Fruit fly (Drosophila melanogaster) whole organism, adult: ENCODE data around the gene bchs.

Source experiments
- CG11617 ChIP-seq: fragments of 200-800 bp; sonication (Bioruptor generic); optimal IDR thresholded peaks from 2 replicates; lab custom pipeline; 2017; ENCODE audit warnings: mild to moderate bottlenecking, missing biosample characterization, missing genetic modification reagents, missing genetic modification characterization
- CG12768 ChIP-seq: fragments of 200-800 bp; sonication (Bioruptor generic); optimal IDR thresholded peaks from 2 replicates; lab custom pipeline; 2017; ENCODE audit warnings: missing biosample characterization, missing genetic modification characterization, mild to moderate bottlenecking, moderate library complexity, missing genetic modification reagents
- CG14711 ChIP-seq: fragments of 200-800 bp; sonication (Bioruptor generic); optimal IDR thresholded peaks from 2 replicates; lab custom pipeline; 2018; ENCODE audit warnings: missing biosample characterization, mild to moderate bottlenecking, missing genetic modification characterization, moderate library complexity
- CG1620 ChIP-seq: fragments of 200-800 bp; sonication (Bioruptor generic); optimal IDR thresholded peaks from 2 replicates; lab custom pipeline; 2016; ENCODE audit warnings: missing biosample characterization, missing genetic modification characterization
- CG33017 ChIP-seq: fragments of 200-800 bp; sonication (Bioruptor generic); optimal IDR thresholded peaks from 2 replicates; lab custom pipeline; 2018; ENCODE audit warnings: missing biosample characterization, mild to moderate bottlenecking, missing genetic modification characterization, moderate library complexity
- CG5204 ChIP-seq: fragments of 200-800 bp; sonication (Bioruptor generic); optimal IDR thresholded peaks from 2 replicates; lab custom pipeline; 2016; ENCODE audit warnings: missing biosample characterization, missing genetic modification characterization
- CG7045 ChIP-seq: fragments of 200-800 bp; sonication (Bioruptor generic); optimal IDR thresholded peaks from 2 replicates; lab custom pipeline; 2017; ENCODE audit warnings: missing biosample characterization, mild to moderate bottlenecking, missing genetic modification characterization
- CG7101 ChIP-seq: fragments of 200-800 bp; sonication (Bioruptor generic); optimal IDR thresholded peaks from 2 replicates; lab custom pipeline; 2018; ENCODE audit warnings: missing biosample characterization, mild to moderate bottlenecking, missing genetic modification characterization, moderate library complexity
- Clk ChIP-seq: fragments of 200-800 bp; sonication (Bioruptor generic); optimal IDR thresholded peaks from 2 replicates; lab custom pipeline; 2017; ENCODE audit warnings: missing biosample characterization, missing genetic modification characterization
- Crg-1 ChIP-seq: fragments of 200-800 bp; sonication (Bioruptor generic); optimal IDR thresholded peaks from 2 replicates; lab custom pipeline; 2016; ENCODE audit warnings: missing biosample characterization, missing genetic modification characterization
- Hr96 ChIP-seq: fragments of 200-800 bp; sonication (Bioruptor generic); optimal IDR thresholded peaks from 2 replicates; lab custom pipeline; 2016; ENCODE audit warnings: missing biosample characterization, missing genetic modification characterization
- Mnt ChIP-seq: fragments of 200-800 bp; sonication (Bioruptor generic); optimal IDR thresholded peaks from 2 replicates; lab custom pipeline; 2016; ENCODE audit warnings: missing biosample characterization, mild to moderate bottlenecking, missing genetic modification characterization
- bab1 ChIP-seq: fragments of 200-800 bp; sonication (Bioruptor generic); optimal IDR thresholded peaks from 3 replicates; lab custom pipeline; 2019; ENCODE audit warnings: missing biosample characterization, mild to moderate bottlenecking, missing genetic modification characterization, moderate library complexity
- cic ChIP-seq: fragments of 200-800 bp; sonication (Bioruptor generic); optimal IDR thresholded peaks from 2 replicates; lab custom pipeline; 2017; ENCODE audit warnings: missing biosample characterization, mild to moderate bottlenecking, missing genetic modification characterization, moderate library complexity
- cnc ChIP-seq, 2 experiments: fragments of >200 bp; optimal IDR thresholded peaks; 2 replicates each; lab custom pipeline; 2017
- kay ChIP-seq: fragments of 200-800 bp; sonication (Bioruptor generic); peaks from one replicate; lab custom pipeline; 2016; ENCODE audit warnings: missing biosample characterization, missing genetic modification characterization, borderline replicate concordance
- ovo ChIP-seq: fragments of 200-800 bp; sonication (Bioruptor generic); optimal IDR thresholded peaks from 2 replicates; lab custom pipeline; 2016; ENCODE audit warnings: missing biosample characterization, missing genetic modification characterization
- pad ChIP-seq: fragments of 200-800 bp; sonication (Bioruptor generic); optimal IDR thresholded peaks from 3 replicates; lab custom pipeline; 2017; ENCODE audit warnings: missing biosample characterization, missing genetic modification characterization, mild to moderate bottlenecking, moderate library complexity, missing genetic modification reagents
- tj ChIP-seq: fragments of 200-800 bp; sonication (Bioruptor generic); optimal IDR thresholded peaks from 3 replicates; lab custom pipeline; 2017; ENCODE audit warnings: missing biosample characterization, mild to moderate bottlenecking, missing genetic modification characterization, moderate library complexity
- toe ChIP-seq: fragments of 200-800 bp; sonication (Bioruptor generic); optimal IDR thresholded peaks from 2 replicates; lab custom pipeline; 2016; ENCODE audit warnings: missing biosample characterization, missing genetic modification characterization

bchs gene

dm6 chr2L:5906893-5907850 is at the start of gene bchs:
Gene bchs (plus strand): TSS chr2L:5907169.
- TF ChIP-seq toe (GFP tag; lab: Kevin White, UChicago) (peak; percentile 9), cnc (optimal IDR thresholded peaks at IDR 0.05; lab: Kevin White, UChicago) (no peak), CG33017 (tag; lab: Kevin White, UChicago) (no peak), cic (GFP tag; lab: Kevin White, UChicago) (peak; percentile 97), Crg-1 (GFP tag; lab: Kevin White, UChicago) (peak; percentile 52), pad (GFP tag; lab: Kevin White, UChicago) (peak; percentile 57), CG12768 (GFP tag; lab: Kevin White, UChicago) (peak; percentile 40), CG7101 (tag; lab: Kevin White, UChicago) (peak; percentile 47), Hr96 (GFP tag; lab: Kevin White, UChicago) (peak; percentile 56), tj (GFP tag; lab: Kevin White, UChicago) (peak; percentile 84), Clk (GFP tag; lab: Kevin White, UChicago) (no peak), CG11617 (GFP tag; lab: Kevin White, UChicago) (no peak), CG5204 (GFP tag; lab: Kevin White, UChicago) (peak; percentile 14), Mnt (no peak), kay (GFP tag; lab: Kevin White, UChicago) (peak; percentile 71), ovo (GFP tag; lab: Kevin White, UChicago) (peak; percentile 82), CG14711 (tag; lab: Kevin White, UChicago) (peak; percentile 27), CG1620 (GFP tag; lab: Kevin White, UChicago) (peak; percentile 58), bab1 (GFP tag; lab: Kevin White, UChicago) (peak; percentile 55), CG7045 (GFP tag; lab: Kevin White, UChicago) (peak; percentile 18)

DNA sequence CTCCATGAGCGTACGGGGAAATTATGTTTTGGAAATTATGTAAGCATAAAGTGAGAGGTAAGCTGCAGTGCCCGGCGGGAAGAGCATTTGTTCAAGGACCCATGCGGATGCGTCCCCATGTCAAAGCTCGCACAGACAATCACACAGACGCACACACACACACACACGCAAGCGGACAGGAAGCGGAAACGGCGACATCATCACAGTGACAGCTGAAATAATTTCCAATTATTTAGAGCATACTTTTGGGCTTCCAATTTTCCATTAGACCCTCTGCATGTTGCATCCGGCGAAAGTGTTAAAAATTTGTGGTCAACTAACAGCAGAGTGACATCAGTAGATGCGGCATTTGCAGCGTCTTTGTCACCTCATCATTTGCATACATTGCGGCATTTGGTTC is 40.2 kb upstream of the bchs start:
- TF ChIP-seq pad (GFP tag; lab: Kevin White, UChicago) (no peak), CG14711 (tag; lab: Kevin White, UChicago) (no peak), ovo (GFP tag; lab: Kevin White, UChicago) (no peak), CG7045 (GFP tag; lab: Kevin White, UChicago) (no peak), cnc (optimal IDR thresholded peaks at IDR 0.05; lab: Kevin White, UChicago) (no peak), Hr96 (GFP tag; lab: Kevin White, UChicago) (no peak), CG12768 (GFP tag; lab: Kevin White, UChicago) (no peak), Crg-1 (GFP tag; lab: Kevin White, UChicago) (no peak), tj (GFP tag; lab: Kevin White, UChicago) (no peak), toe (GFP tag; lab: Kevin White, UChicago) (no peak), Clk (GFP tag; lab: Kevin White, UChicago) (no peak), bab1 (GFP tag; lab: Kevin White, UChicago) (no peak), Mnt (no peak), CG5204 (GFP tag; lab: Kevin White, UChicago) (no peak), CG33017 (tag; lab: Kevin White, UChicago) (no peak)

dm6 chr2L:5870838-5871702 is 35.9 kb upstream of the bchs start:
- TF ChIP-seq toe (GFP tag; lab: Kevin White, UChicago) (no peak), bab1 (GFP tag; lab: Kevin White, UChicago) (no peak), CG11617 (GFP tag; lab: Kevin White, UChicago) (no peak), tj (GFP tag; lab: Kevin White, UChicago) (no peak), cnc (optimal IDR thresholded peaks at IDR 0.05; lab: Kevin White, UChicago) (no peak), Clk (GFP tag; lab: Kevin White, UChicago) (no peak), CG7101 (tag; lab: Kevin White, UChicago) (no peak), ovo (GFP tag; lab: Kevin White, UChicago) (no peak), Crg-1 (GFP tag; lab: Kevin White, UChicago) (no peak), CG7045 (GFP tag; lab: Kevin White, UChicago) (no peak), CG5204 (GFP tag; lab: Kevin White, UChicago) (no peak), CG12768 (GFP tag; lab: Kevin White, UChicago) (no peak), pad (GFP tag; lab: Kevin White, UChicago) (no peak), Hr96 (GFP tag; lab: Kevin White, UChicago) (no peak)

DNA sequence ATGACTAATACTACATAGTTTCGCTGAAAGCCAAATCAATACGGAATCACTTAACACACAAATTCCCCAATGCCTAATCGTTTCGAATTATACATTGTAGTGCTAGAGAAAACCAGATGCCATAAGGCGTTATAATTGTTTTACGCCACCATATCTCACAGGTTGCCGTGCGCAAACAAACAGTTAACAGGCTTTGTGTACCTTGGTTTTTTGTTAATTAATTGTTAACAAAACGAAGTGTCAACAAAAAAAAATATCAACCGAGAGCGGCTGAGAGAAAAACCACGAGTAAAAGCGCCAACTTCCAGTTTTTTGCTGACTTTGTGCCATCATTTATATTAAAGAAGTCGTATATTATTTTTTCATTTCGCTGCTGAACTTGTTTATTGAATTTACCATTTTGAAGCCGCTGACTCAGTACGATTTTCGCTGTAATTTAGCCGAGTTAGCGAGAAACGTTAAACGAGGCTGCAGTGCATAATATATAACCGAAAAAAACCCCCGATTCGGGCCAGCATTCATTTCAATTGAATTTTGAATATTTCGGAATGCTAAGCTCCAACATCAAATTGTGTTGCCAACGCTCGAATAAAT is 30.4 kb upstream of the bchs start:
- TF ChIP-seq Crg-1 (GFP tag; lab: Kevin White, UChicago) (peak; percentile 72), kay (GFP tag; lab: Kevin White, UChicago) (peak; percentile 70), Mnt (peak; percentile 50), bab1 (GFP tag; lab: Kevin White, UChicago) (no peak), CG33017 (tag; lab: Kevin White, UChicago) (peak; percentile 66), CG7045 (GFP tag; lab: Kevin White, UChicago) (peak; percentile 90), CG1620 (GFP tag; lab: Kevin White, UChicago) (peak; percentile 41), CG11617 (GFP tag; lab: Kevin White, UChicago) (peak; percentile 64), cnc (optimal IDR thresholded peaks at IDR 0.05; lab: Kevin White, UChicago) (no peak), CG7101 (tag; lab: Kevin White, UChicago) (peak; percentile 81), CG14711 (tag; lab: Kevin White, UChicago) (peak; percentile 72), Hr96 (GFP tag; lab: Kevin White, UChicago) (peak; percentile 43), CG12768 (GFP tag; lab: Kevin White, UChicago) (peak; percentile 54), ovo (GFP tag; lab: Kevin White, UChicago) (peak; percentile 76), pad (GFP tag; lab: Kevin White, UChicago) (peak; percentile 28), CG5204 (GFP tag; lab: Kevin White, UChicago) (peak; percentile 49), toe (GFP tag; lab: Kevin White, UChicago) (peak; percentile 32), Clk (GFP tag; lab: Kevin White, UChicago) (no peak), cic (GFP tag; lab: Kevin White, UChicago) (peak; percentile 72), tj (GFP tag; lab: Kevin White, UChicago) (peak; percentile 98)
